Worm (Caenorhabditis elegans): ENCODE data around the gene Y50D4B.2.

Y50D4B.2 gene

ce11 chrV:1092359-1092758 is 8.0 kb upstream of the Y50D4B.2 start, which contains the start of gene Y50D4B.4:
Y50D4B.4 (plus strand) TSS chrV:1092659.
- TF ChIP-seq sdz-12 (GFP tag; optimal IDR thresholded peaks at IDR 0.05) (no peak), Y75B8A.6 (GFP tag; IDR thresholded peaks at IDR 0.05) (no peak), egl-43 (GFP tag; IDR thresholded peaks at IDR 0.05) (no peak), F10B5.3 (tag; optimal IDR thresholded peaks at IDR 0.05) (no peak), ceh-82 (tag; optimal IDR thresholded peaks at IDR 0.05) (no peak), unc-39 (tag; optimal IDR thresholded peaks at IDR 0.05) (no peak), ceh-62 (tag; optimal IDR thresholded peaks at IDR 0.05) (no peak), lin-39 (tag; optimal IDR thresholded peaks at IDR 0.05) (no peak), ceh-20 (GFP tag; IDR thresholded peaks at IDR 0.05) (no peak)

- TF ChIP-seq zag-1 (tag; optimal IDR thresholded peaks at IDR 0.05) (no peak), unc-62 (GFP tag; optimal IDR thresholded peaks at IDR 0.05 in 1 of 2) (peak in 1 of 2 experiments; percentile 97), unc-62 (tag; optimal IDR thresholded peaks at IDR 0.05) (no peak)
These were observed 2.2 kb downstream of the Y50D4B.2 start for ce11 chrV:1102569-1102968.

ce11 chrV:1112180-1112579 is 11.8 kb downstream of the Y50D4B.2 start:
- no peak for TF ChIP-seq snpc-1.2 (GFP tag; IDR thresholded peaks at IDR 0.05)
- no peak for TF ChIP-seq ceh-62 (tag; optimal IDR thresholded peaks at IDR 0.05)
- TF ChIP-seq lin-15B (tag; optimal IDR thresholded peaks at IDR 0.05) = no peak
- no peak for TF ChIP-seq F37D6.2 (tag; optimal IDR thresholded peaks at IDR 0.05)
- TF ChIP-seq mxl-3 (GFP tag; optimal IDR thresholded peaks at IDR 0.05) = no peak

- no peak for TF ChIP-seq ztf-7 (tag; optimal IDR thresholded peaks at IDR 0.05)
- TF ChIP-seq ces-1 (GFP tag; optimal IDR thresholded peaks at IDR 0.05) = no peak
- no peak for TF ChIP-seq zip-11 (GFP tag; IDR thresholded peaks at IDR 0.05)
- no peak for TF ChIP-seq lin-1 (GFP tag; IDR thresholded peaks at IDR 0.05)
- no peak for TF ChIP-seq spr-3 (GFP tag; optimal IDR thresholded peaks at IDR 0.05)
- no peak for TF ChIP-seq zip-2 (tag; optimal IDR thresholded peaks at IDR 0.05)
- no peak for TF ChIP-seq sdz-12 (GFP tag; optimal IDR thresholded peaks at IDR 0.05)
- no peak for TF ChIP-seq nhr-102 (tag; optimal IDR thresholded peaks at IDR 0.05)
- TF ChIP-seq unc-130 (GFP tag; optimal IDR thresholded peaks at IDR 0.05) = no peak
- no peak for TF ChIP-seq set-16 (GFP tag; IDR thresholded peaks at IDR 0.05)
- no peak for TF ChIP-seq aha-1 (tag)
- no peak for TF ChIP-seq mdl-1 (tag; optimal IDR thresholded peaks at IDR 0.05)
- TF ChIP-seq ZK337.2 (GFP tag; IDR thresholded peaks at IDR 0.05) = no peak
- no peak for TF ChIP-seq attf-4 (tag; optimal IDR thresholded peaks at IDR 0.05)
- TF ChIP-seq nhr-11 (tag; optimal IDR thresholded peaks at IDR 0.05) = no peak
- TF ChIP-seq nhr-76 (tag; optimal IDR thresholded peaks at IDR 0.05) = no peak
These were observed 12.3 kb downstream of the Y50D4B.2 start, which contains the start of gene Y50D4B.1 for ce11 chrV:1112658-1113057. Y50D4B.1 (plus strand) TSS chrV:1112958.

- TF ChIP-seq nhr-42 (GFP tag; IDR thresholded peaks at IDR 0.05) = no peak
- no peak for TF ChIP-seq lsy-2 (tag; optimal IDR thresholded peaks at IDR 0.05)
- TF ChIP-seq ces-1 (GFP tag; optimal IDR thresholded peaks at IDR 0.05) = no peak
- TF ChIP-seq tra-1 (GFP tag; IDR thresholded peaks at IDR 0.05) = no peak
- TF ChIP-seq Y48G9A.11 (GFP tag; IDR thresholded peaks at IDR 0.05) = no peak
- no peak for TF ChIP-seq daf-19 (GFP tag; conservative IDR thresholded peaks at IDR 0.05)
- no peak for TF ChIP-seq mxl-3 (GFP tag; optimal IDR thresholded peaks at IDR 0.05)
- no peak for TF ChIP-seq fkh-10 (GFP tag; optimal IDR thresholded peaks at IDR 0.05)
- no peak for TF ChIP-seq lin-38 (GFP tag; IDR thresholded peaks at IDR 0.05)
- TF ChIP-seq lin-1 (GFP tag; IDR thresholded peaks at IDR 0.05) = no peak
- TF ChIP-seq hif-1 (tag; optimal IDR thresholded peaks at IDR 0.05) = no peak
- TF ChIP-seq pha-4 (GFP tag; IDR thresholded peaks at IDR 0.05) = no peak
- no peak for TF ChIP-seq pha-4 (tag; optimal IDR thresholded peaks at IDR 0.05)
- no peak for TF ChIP-seq tag-97 (GFP tag; IDR thresholded peaks at IDR 0.05)
- no peak for TF ChIP-seq F10B5.3 (tag; optimal IDR thresholded peaks at IDR 0.05)
- TF ChIP-seq mdt-29 (GFP tag; IDR thresholded peaks at IDR 0.05) = no peak
- no peak for TF ChIP-seq spr-3 (GFP tag; optimal IDR thresholded peaks at IDR 0.05)
- TF ChIP-seq aha-1 (tag) = no peak
- TF ChIP-seq F26F4.8 (GFP tag; conservative IDR thresholded peaks at IDR 0.05) = no peak
- TF ChIP-seq ceh-32 (tag; optimal IDR thresholded peaks at IDR 0.05; ENCODE audit: poor library complexity) = no peak
- no peak for TF ChIP-seq egl-27 (tag; optimal IDR thresholded peaks at IDR 0.05)
These were observed 19.7 kb downstream of the Y50D4B.2 start for ce11 chrV:1120101-1120500.

Measured in whole organism, L4 larva.